Worm (Caenorhabditis elegans): ENCODE measurements around the gene Y42H9AR.4.
A peak's percentile ranks its signal among the peaks of the same experiment; 100 is the strongest.

Gene Y42H9AR.4

DNA sequence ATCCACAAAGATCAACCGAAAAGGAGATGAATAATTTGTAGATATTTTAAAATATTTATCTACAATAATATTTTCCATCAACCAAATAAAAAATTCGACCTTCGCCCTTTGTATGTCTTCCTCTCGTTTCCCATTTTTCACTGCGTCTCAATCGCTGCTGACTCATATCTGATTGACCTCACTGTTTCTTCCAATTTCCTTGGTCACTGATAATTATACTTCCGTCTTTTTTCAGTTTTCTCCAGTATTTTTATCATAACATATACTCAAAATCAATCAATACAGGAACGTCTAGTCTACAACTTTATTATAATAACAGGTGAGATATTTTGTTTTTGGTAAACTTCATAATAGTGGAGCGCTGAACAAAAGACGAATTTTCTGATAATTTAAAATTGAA is 27.0 kb upstream of the Y42H9AR.4 start, which contains the start of gene pmk-3 (continued):
- TF ChIP-seq tag-97 (GFP tag; IDR thresholded peaks at IDR 0.05) (no peak), lin-39 (tag; optimal IDR thresholded peaks at IDR 0.05) (no peak), F37D6.2 (tag; optimal IDR thresholded peaks at IDR 0.05) (no peak), fos-1 (tag; optimal IDR thresholded peaks at IDR 0.05) (no peak), daf-19 (GFP tag; conservative IDR thresholded peaks at IDR 0.05) (no peak), nhr-76 (tag; optimal IDR thresholded peaks at IDR 0.05) (no peak), ceh-82 (tag; optimal IDR thresholded peaks at IDR 0.05) (no peak)

- no peak for TF ChIP-seq F37D6.2 (tag; optimal IDR thresholded peaks at IDR 0.05)
- no peak for TF ChIP-seq nhr-48 (tag; optimal IDR thresholded peaks at IDR 0.05)
- TF ChIP-seq nhr-111 (GFP tag; optimal IDR thresholded peaks at IDR 0.05): no peak
- TF ChIP-seq vab-7 (GFP tag; IDR thresholded peaks at IDR 0.05): no peak
- no peak for TF ChIP-seq lin-38 (GFP tag; IDR thresholded peaks at IDR 0.05)
- no peak for TF ChIP-seq zfp-3 (GFP tag; conservative IDR thresholded peaks at IDR 0.05)
- no peak for TF ChIP-seq hif-1 (tag; optimal IDR thresholded peaks at IDR 0.05)
Observed at ce11 chrIV:8136548-8136947, 24.5 kb upstream of the Y42H9AR.4 start.

- TF ChIP-seq dmd-6 (GFP tag; IDR thresholded peaks at IDR 0.05): no peak
- TF ChIP-seq hlh-11 (tag; optimal IDR thresholded peaks at IDR 0.05): peak; percentile 39
- peak; percentile 11 for TF ChIP-seq mxl-3 (GFP tag; optimal IDR thresholded peaks at IDR 0.05)
- peak in 1 of 2 experiments; percentile 61 for TF ChIP-seq lsy-2 (tag; optimal IDR thresholded peaks at IDR 0.05)
- TF ChIP-seq spr-3 (GFP tag; optimal IDR thresholded peaks at IDR 0.05): no peak
- TF ChIP-seq F44E2.7 (GFP tag; IDR thresholded peaks at IDR 0.05): no peak
- TF ChIP-seq ctbp-1 (GFP tag; IDR thresholded peaks at IDR 0.05): no peak
- no peak for TF ChIP-seq ztf-7 (tag; optimal IDR thresholded peaks at IDR 0.05)
- TF ChIP-seq daf-16 (GFP tag; optimal IDR thresholded peaks at IDR 0.05): no peak
- peak; percentile 55 for TF ChIP-seq daf-16 (tag; optimal IDR thresholded peaks at IDR 0.05)
- TF ChIP-seq F37D6.2 (tag; optimal IDR thresholded peaks at IDR 0.05): no peak
- TF ChIP-seq ama-1 (optimal IDR thresholded peaks at IDR 0.05): peak; percentile 75
- TF ChIP-seq dve-1 (tag; optimal IDR thresholded peaks at IDR 0.05; ENCODE audit: insufficient read depth): peak; percentile 57
- peak; percentile 29 for TF ChIP-seq rbr-2 (tag; optimal IDR thresholded peaks at IDR 0.05)
- peak; percentile 32 for TF ChIP-seq nhr-28 (tag; optimal IDR thresholded peaks at IDR 0.05)
- no peak for TF ChIP-seq attf-4 (tag; optimal IDR thresholded peaks at IDR 0.05)
- TF ChIP-seq jun-1 (tag; optimal IDR thresholded peaks at IDR 0.05): no peak
- TF ChIP-seq zip-11 (GFP tag; IDR thresholded peaks at IDR 0.05): no peak
- peak; percentile 82 for TF ChIP-seq hlh-30 (tag; optimal IDR thresholded peaks at IDR 0.05; ENCODE audit: insufficient read depth)
- peak; percentile 33 for TF ChIP-seq nhr-25 (tag; optimal IDR thresholded peaks at IDR 0.05; ENCODE audit: borderline replicate concordance, insufficient read depth)
- TF ChIP-seq ztf-11 (tag; optimal IDR thresholded peaks at IDR 0.05): no peak
- TF ChIP-seq gei-8 (GFP tag; optimal IDR thresholded peaks at IDR 0.05): no peak
- TF ChIP-seq unc-130 (GFP tag; optimal IDR thresholded peaks at IDR 0.05): peak; percentile 35
- TF ChIP-seq Y48G9A.11 (GFP tag; IDR thresholded peaks at IDR 0.05): no peak
- TF ChIP-seq php-3 (GFP tag; IDR thresholded peaks at IDR 0.05): no peak
- TF ChIP-seq zfp-2 (tag; optimal IDR thresholded peaks at IDR 0.05): no peak
- TF ChIP-seq snpc-4 (tag; optimal IDR thresholded peaks at IDR 0.05): no peak
- TF ChIP-seq unc-62 (GFP tag; optimal IDR thresholded peaks at IDR 0.05 in 1 of 2): no peak
- no peak for TF ChIP-seq unc-62 (tag; optimal IDR thresholded peaks at IDR 0.05)
- no peak for TF ChIP-seq F10B5.3 (tag; optimal IDR thresholded peaks at IDR 0.05)
- no peak for TF ChIP-seq madf-5 (GFP tag; IDR thresholded peaks at IDR 0.05)
- no peak for TF ChIP-seq nhr-41 (GFP tag; IDR thresholded peaks at IDR 0.05)
- TF ChIP-seq ceh-82 (tag; optimal IDR thresholded peaks at IDR 0.05): no peak
- TF ChIP-seq nhr-11 (tag; optimal IDR thresholded peaks at IDR 0.05): peak; percentile 19
- TF ChIP-seq lin-29 (GFP tag; IDR thresholded peaks at IDR 0.05): no peak
- no peak for TF ChIP-seq pqm-1 (tag; optimal IDR thresholded peaks at IDR 0.05)
- no peak for TF ChIP-seq egl-43 (GFP tag; IDR thresholded peaks at IDR 0.05)
- TF ChIP-seq dpl-1 (GFP tag; optimal IDR thresholded peaks at IDR 0.05): peak; percentile 56
- no peak for TF ChIP-seq lin-39 (tag; optimal IDR thresholded peaks at IDR 0.05)
Observed at ce11 chrIV:8136005-8136512, 24.0 kb upstream of the Y42H9AR.4 start, which contains the start of the genes isp-1 and islo-1. Gene isp-1 (minus strand): TSS chrIV:8136055. Gene islo-1 (plus strand): TSS chrIV:8136389.

All from whole organism, L4 larva.